Worm (Caenorhabditis elegans) whole organism, L2 larva: Measurements from ENCODE around the gene stim-1.

Experiments
- C34F6.9 ChIP-seq: fragments of 150-350 bp; optimal IDR thresholded peaks from 2 replicates; lab custom pipeline; 2014; ENCODE audit warnings: missing biosample characterization, missing genetic modification characterization
- F13H6.1 ChIP-seq: sonication (generic microtip); optimal IDR thresholded peaks from 2 replicates; lab custom pipeline; 2016; ENCODE audit warnings: missing genetic modification characterization, missing compliant biosample characterization
- R02D3.7 ChIP-seq: fragments of 150-350 bp; optimal IDR thresholded peaks from 2 replicates; lab custom pipeline; 2014; ENCODE audit warnings: missing biosample characterization, missing genetic modification characterization
- ZK546.5 ChIP-seq: sonication (generic microtip); optimal IDR thresholded peaks from 2 replicates; lab custom pipeline; 2017; ENCODE audit warnings: missing biosample characterization, missing genetic modification characterization
- alr-1 ChIP-seq: fragments of 150-350 bp; optimal IDR thresholded peaks from 2 replicates; lab custom pipeline; 2014; ENCODE audit warnings: missing biosample characterization, missing genetic modification characterization
- aly-2 ChIP-seq: fragments of 150-350 bp; optimal IDR thresholded peaks from 2 replicates; lab custom pipeline; 2014; ENCODE audit warnings: missing biosample characterization, missing genetic modification characterization
- ama-1 ChIP-seq: fragments of 150-350 bp; optimal IDR thresholded peaks from 2 replicates; lab custom pipeline; 2018; ENCODE audit warnings: inconsistent platforms
- blmp-1 ChIP-seq: sonication (generic microtip); optimal IDR thresholded peaks from 2 replicates; lab custom pipeline; 2017; ENCODE audit warnings: missing genetic modification characterization, mild to moderate bottlenecking, missing compliant biosample characterization, antibody characterized with exemption, moderate library complexity; ENCODE audit not compliant: insufficient read depth
- crh-2 ChIP-seq: sonication (generic microtip); optimal IDR thresholded peaks from 2 replicates; lab custom pipeline; 2017; ENCODE audit warnings: missing biosample characterization, missing genetic modification characterization
- egl-27 ChIP-seq: sonication (generic microtip); optimal IDR thresholded peaks from 3 replicates; lab custom pipeline; 2017; ENCODE audit warnings: missing biosample characterization, missing genetic modification reagents, missing genetic modification characterization
- elt-3 ChIP-seq: sonication (generic microtip); optimal IDR thresholded peaks from 2 replicates; lab custom pipeline; 2017; ENCODE audit warnings: missing biosample characterization, missing genetic modification characterization
- fos-1 ChIP-seq: fragments of 150-350 bp; optimal IDR thresholded peaks from 2 replicates; lab custom pipeline; 2014; ENCODE audit warnings: missing biosample characterization, missing genetic modification characterization
- gmeb-1 ChIP-seq: fragments of 150-350 bp; optimal IDR thresholded peaks from 2 replicates; lab custom pipeline; 2014; ENCODE audit warnings: missing biosample characterization, missing genetic modification characterization
- lin-13 ChIP-seq: fragments of 150-350 bp; optimal IDR thresholded peaks from 2 replicates; lab custom pipeline; 2014; ENCODE audit warnings: missing biosample characterization, missing genetic modification reagents, missing genetic modification characterization
- lin-39 ChIP-seq: fragments of 150-350 bp; optimal IDR thresholded peaks from 2 replicates; lab custom pipeline; 2014; ENCODE audit warnings: missing biosample characterization, missing genetic modification reagents, missing genetic modification characterization
- lsy-2 ChIP-seq, 2 experiments: fragments of 150-350 bp in 1 of 2; sonication (generic microtip) in 1 of 2; optimal IDR thresholded peaks; 2 replicates each; lab custom pipeline; 2014 to 2017; ENCODE audit warnings: missing biosample characterization in 2 of 2, missing genetic modification characterization in 2 of 2
- mbf-1 ChIP-seq: sonication (generic microtip); optimal IDR thresholded peaks from 2 replicates; lab custom pipeline; 2017; ENCODE audit warnings: missing biosample characterization, missing genetic modification characterization
- mdl-1 ChIP-seq, 2 experiments: fragments of 150-350 bp in 1 of 2; sonication (generic microtip) in 1 of 2; optimal IDR thresholded peaks; 2 replicates each; lab custom pipeline; 2017; ENCODE audit warnings: missing biosample characterization in 2 of 2, missing genetic modification characterization in 2 of 2
- nhr-10 ChIP-seq: sonication (generic microtip); optimal IDR thresholded peaks from 2 replicates; lab custom pipeline; 2017; ENCODE audit warnings: missing biosample characterization, missing genetic modification characterization
- nhr-11 ChIP-seq: fragments of 150-350 bp; optimal IDR thresholded peaks from 2 replicates; lab custom pipeline; 2014; ENCODE audit warnings: missing biosample characterization, missing genetic modification characterization
- nhr-12 ChIP-seq: fragments of 150-350 bp; optimal IDR thresholded peaks from 2 replicates; lab custom pipeline; 2014; ENCODE audit warnings: missing biosample characterization, missing genetic modification characterization
- nhr-129 ChIP-seq: fragments of 150-350 bp; optimal IDR thresholded peaks from 2 replicates; lab custom pipeline; 2014; ENCODE audit warnings: missing biosample characterization, missing genetic modification characterization
- nhr-237 ChIP-seq: fragments of 150-350 bp; optimal IDR thresholded peaks from 2 replicates; lab custom pipeline; 2014; ENCODE audit warnings: missing biosample characterization, missing genetic modification characterization
- nhr-25 ChIP-seq: fragments of 150-350 bp; sonication (generic microtip); optimal IDR thresholded peaks from 3 replicates; lab custom pipeline; 2014; ENCODE audit warnings: missing biosample characterization, missing genetic modification characterization
- nhr-6 ChIP-seq: fragments of 150-350 bp; optimal IDR thresholded peaks from 2 replicates; lab custom pipeline; 2014; ENCODE audit warnings: missing biosample characterization, missing genetic modification characterization
- nhr-77 ChIP-seq: fragments of 150-350 bp; optimal IDR thresholded peaks from 2 replicates; lab custom pipeline; 2014; ENCODE audit warnings: missing biosample characterization, missing genetic modification characterization
- sem-4 ChIP-seq: fragments of 150-350 bp; optimal IDR thresholded peaks from 2 replicates; lab custom pipeline; 2014; ENCODE audit warnings: missing biosample characterization, missing genetic modification reagents, missing genetic modification characterization
- sma-9 ChIP-seq, 2 experiments: fragments of 150-350 bp in 1 of 2; sonication (generic microtip) in 1 of 2; optimal IDR thresholded peaks; 2 replicates each; lab custom pipeline; 2014 to 2016; ENCODE audit warnings: missing genetic modification characterization in 2 of 2, mild to moderate bottlenecking in 1 of 2, missing biosample characterization in 1 of 2, missing compliant biosample characterization in 1 of 2, missing genetic modification reagents in 1 of 2, moderate library complexity in 1 of 2
- snpc-4 ChIP-seq: fragments of 150-350 bp; optimal IDR thresholded peaks from 2 replicates; lab custom pipeline; 2014; ENCODE audit warnings: missing biosample characterization, missing genetic modification characterization
- unc-39 ChIP-seq: fragments of 150-350 bp; optimal IDR thresholded peaks from 2 replicates; lab custom pipeline; 2014; ENCODE audit warnings: missing biosample characterization, missing genetic modification characterization
- unc-55 ChIP-seq: fragments of 150-350 bp; sonication (generic microtip); optimal IDR thresholded peaks from 3 replicates; lab custom pipeline; 2014; ENCODE audit warnings: missing biosample characterization, missing genetic modification reagents, missing genetic modification characterization
- unc-62 ChIP-seq: fragments of 150-350 bp; optimal IDR thresholded peaks from 2 replicates; lab custom pipeline; 2014; ENCODE audit warnings: missing biosample characterization, missing genetic modification reagents, missing genetic modification characterization
- zag-1 ChIP-seq: fragments of 150-350 bp; optimal IDR thresholded peaks from 2 replicates; lab custom pipeline; 2014; ENCODE audit warnings: missing biosample characterization, missing genetic modification characterization
- ztf-11 ChIP-seq: sonication (generic microtip); optimal IDR thresholded peaks from 2 replicates; lab custom pipeline; 2017; ENCODE audit warnings: missing biosample characterization, missing genetic modification characterization
- ztf-4 ChIP-seq: fragments of 150-350 bp; optimal IDR thresholded peaks from 2 replicates; lab custom pipeline; 2014; ENCODE audit warnings: missing biosample characterization, missing genetic modification characterization

Gene stim-1

ce11 chrIII:418649-419048 lies at the start of gene stim-1:
Gene stim-1 (minus strand): TSS chrIII:418749.
- TF ChIP-seq mbf-1 (tag; lab: Kevin White, UChicago) (no peak), R02D3.7 (tag; lab: Kevin White, UChicago) (no peak), nhr-77 (tag; lab: Kevin White, UChicago) (no peak), alr-1 (no peak), gmeb-1 (no peak), nhr-6 (no peak), snpc-4 (tag; lab: Kevin White, UChicago) (no peak), ama-1 (lab: Kevin White, UChicago) (no peak), ZK546.5 (tag; lab: Kevin White, UChicago) (no peak), egl-27 (tag; lab: Kevin White, UChicago) (no peak), crh-2 (tag; lab: Kevin White, UChicago) (no peak), blmp-1 (tag; lab: Kevin White, UChicago) (no peak), elt-3 (tag; lab: Kevin White, UChicago) (no peak), nhr-237 (tag; lab: Kevin White, UChicago) (no peak), unc-62 (GFP tag; lab: Kevin White, UChicago) (no peak), ztf-11 (no peak), zag-1 (no peak), nhr-10 (tag; lab: Kevin White, UChicago) (no peak), C34F6.9 (tag; lab: Kevin White, UChicago) (no peak)

DNA sequence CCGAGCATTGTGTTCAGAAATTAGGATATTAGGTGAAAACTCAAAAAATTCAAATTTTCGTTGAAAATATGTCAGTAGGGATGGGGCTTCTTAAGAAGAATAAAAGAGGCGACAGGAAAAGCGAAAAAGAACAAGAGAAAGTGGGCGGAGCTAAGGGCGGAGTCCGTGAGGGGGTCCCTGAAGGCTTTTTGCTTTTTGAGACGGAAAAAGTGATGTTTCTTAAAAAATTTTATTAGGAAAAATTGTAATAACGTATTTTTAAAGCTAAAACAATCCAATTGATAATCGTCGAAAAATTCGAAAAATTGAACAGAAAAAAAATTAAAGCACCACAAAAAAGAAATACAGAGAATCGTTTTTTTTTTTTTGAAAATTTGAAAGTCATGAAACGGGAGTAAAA lies 45.2 kb upstream of the stim-1 start, which contains the start of gene Y55B1BR.6:
Gene Y55B1BR.6, minus strand, starts transcription at position 101 of the 400 bp plus-strand sequence.
- TF ChIP-seq egl-27 (tag; lab: Kevin White, UChicago), result no peak
- no peak for TF ChIP-seq ztf-4
- TF ChIP-seq sem-4 (tag; lab: Kevin White, UChicago), result no peak
- TF ChIP-seq sma-9 (GFP tag; optimal IDR thresholded peaks at IDR 0.05; lab: Kevin White, UChicago), result no peak
- no peak for TF ChIP-seq sma-9 (tag; optimal IDR thresholded peaks at IDR 0.05; lab: Kevin White, UChicago)
- no peak for TF ChIP-seq F13H6.1 (tag; lab: Kevin White, UChicago)
- no peak for TF ChIP-seq nhr-10 (tag; lab: Kevin White, UChicago)
- TF ChIP-seq mdl-1 (tag; optimal IDR thresholded peaks at IDR 0.05; lab: Kevin White, UChicago), result no peak
- TF ChIP-seq unc-55 (GFP tag; lab: Kevin White, UChicago), result no peak
- TF ChIP-seq nhr-12 (tag; lab: Kevin White, UChicago), result no peak
- TF ChIP-seq unc-62 (GFP tag; lab: Kevin White, UChicago), result no peak
- no peak for TF ChIP-seq mbf-1 (tag; lab: Kevin White, UChicago)
- TF ChIP-seq lin-39, result no peak

- TF ChIP-seq nhr-25 (tag; lab: Kevin White, UChicago) (no peak), sma-9 (GFP tag; optimal IDR thresholded peaks at IDR 0.05; lab: Kevin White, UChicago) (no peak), sma-9 (tag; optimal IDR thresholded peaks at IDR 0.05; lab: Kevin White, UChicago) (no peak), fos-1 (tag; lab: Kevin White, UChicago) (no peak), unc-39 (tag; lab: Kevin White, UChicago) (no peak), unc-55 (GFP tag; lab: Kevin White, UChicago) (no peak), ZK546.5 (tag; lab: Kevin White, UChicago) (no peak), R02D3.7 (tag; lab: Kevin White, UChicago) (no peak), nhr-6 (no peak), ztf-11 (no peak), aly-2 (tag; lab: Kevin White, UChicago) (no peak), mdl-1 (tag; optimal IDR thresholded peaks at IDR 0.05; lab: Kevin White, UChicago) (no peak), egl-27 (tag; lab: Kevin White, UChicago) (no peak), lsy-2 (tag; optimal IDR thresholded peaks at IDR 0.05; lab: Kevin White, UChicago) (no peak), nhr-129 (tag; lab: Kevin White, UChicago) (no peak), snpc-4 (tag; lab: Kevin White, UChicago) (no peak), elt-3 (tag; lab: Kevin White, UChicago) (no peak), nhr-11 (tag; lab: Kevin White, UChicago) (no peak)
These were observed 37.2 kb upstream of the stim-1 start for ce11 chrIII:455793-456192.

ce11 chrIII:446860-447259 lies 28.3 kb upstream of the stim-1 start:
- no peak for TF ChIP-seq sma-9 (GFP tag; optimal IDR thresholded peaks at IDR 0.05; lab: Kevin White, UChicago)
- no peak for TF ChIP-seq sma-9 (tag; optimal IDR thresholded peaks at IDR 0.05; lab: Kevin White, UChicago)
- TF ChIP-seq nhr-129 (tag; lab: Kevin White, UChicago), result no peak
- no peak for TF ChIP-seq nhr-25 (tag; lab: Kevin White, UChicago)
- no peak for TF ChIP-seq lin-13 (GFP tag; lab: Kevin White, UChicago)
- TF ChIP-seq, all 48 proteins: peak for 0
